Worm (Caenorhabditis elegans) whole organism, late embryonic: ENCODE results near the gene Y94H6A.7.

Experiments used
- ceh-2 ChIP-seq: sonication (generic microtip); optimal IDR thresholded peaks from 2 replicates; lab custom pipeline; 2016; ENCODE audit warnings: missing genotype, missing genetic modification characterization, missing compliant biosample characterization
- elt-2 ChIP-seq: sonication (generic microtip); optimal IDR thresholded peaks from 2 replicates; lab custom pipeline; 2016; ENCODE audit warnings: missing genetic modification reagents, missing genetic modification characterization, missing compliant biosample characterization
- nhr-11 ChIP-seq: fragments of 150-350 bp; optimal IDR thresholded peaks from 2 replicates; lab custom pipeline; 2014; ENCODE audit warnings: missing biosample characterization, missing genetic modification characterization
- pag-3 ChIP-seq: sonication (generic microtip); optimal IDR thresholded peaks from 2 replicates; lab custom pipeline; 2016; ENCODE audit warnings: missing compliant biosample characterization, missing genetic modification characterization, borderline replicate concordance
- pqm-1 ChIP-seq: sonication (generic microtip); optimal IDR thresholded peaks from 2 replicates; lab custom pipeline; 2016; ENCODE audit warnings: missing genetic modification characterization, missing compliant biosample characterization
- sox-4 ChIP-seq: sonication (generic microtip); optimal IDR thresholded peaks from 2 replicates; lab custom pipeline; 2017; ENCODE audit warnings: mild to moderate bottlenecking, missing genetic modification characterization, inconsistent platforms, missing compliant biosample characterization
- unc-3 ChIP-seq, 2 experiments: fragments of 200-800 bp in 1 of 2; sonication (Bioruptor generic) in 1 of 2; sonication (generic microtip) in 1 of 2; conservative IDR thresholded peaks in 1 of 2; optimal IDR thresholded peaks in 1 of 2; 2 replicates each; pipeline versions ENCODE4 v1.3.6 to Lab custom; 2016 to 2022; ENCODE audit warnings: missing compliant biosample characterization in 2 of 2, missing genetic modification characterization in 2 of 2, missing genetic modification reagents in 1 of 2
- unc-86 ChIP-seq: sonication (generic microtip); optimal IDR thresholded peaks from 2 replicates; lab custom pipeline; 2016; ENCODE audit warnings: missing genetic modification characterization, missing compliant biosample characterization

DNA sequence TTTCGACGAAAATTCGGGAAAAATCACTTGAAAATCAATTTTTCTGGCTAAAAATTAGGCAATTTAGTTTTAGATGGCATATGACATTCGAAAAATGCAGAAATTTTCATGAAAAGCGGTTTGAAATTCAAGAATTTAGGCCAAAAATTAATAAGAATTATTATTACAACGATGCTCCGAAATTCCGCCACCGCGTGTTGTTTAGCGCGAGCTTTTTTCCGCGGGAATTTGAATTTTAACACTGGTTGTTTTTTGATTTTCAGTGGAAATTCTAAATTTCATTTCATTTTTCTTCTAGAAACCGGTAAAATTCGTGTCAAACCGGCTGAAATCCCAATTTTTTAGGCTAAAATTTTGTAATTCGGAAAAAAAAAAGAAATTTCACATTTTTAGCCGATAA, 45.7 kb downstream of the Y94H6A.7 start:
- TF ChIP-seq ceh-2 (tag; lab: Kevin White, UChicago) = no peak
- TF ChIP-seq sox-4 (tag; lab: Kevin White, UChicago) = no peak
- no peak for TF ChIP-seq unc-3 (GFP tag; conservative IDR thresholded peaks at IDR 0.05; lab: Robert Waterston, UW)
- no peak for TF ChIP-seq unc-3 (tag; optimal IDR thresholded peaks at IDR 0.05; lab: Kevin White, UChicago)
- no peak for TF ChIP-seq elt-2 (tag; lab: Kevin White, UChicago)
- TF ChIP-seq pag-3 (tag; lab: Kevin White, UChicago) = no peak
- TF ChIP-seq pqm-1 = no peak
- TF ChIP-seq unc-86 (tag; lab: Kevin White, UChicago) = no peak
- TF ChIP-seq nhr-11 (tag; lab: Kevin White, UChicago) = no peak
